Worm (Caenorhabditis elegans) whole organism, L1 larva: ENCODE measurements around the gene mrpl-46.

Experiments
- Y116A8C.19 ChIP-seq: sonication (generic microtip); optimal IDR thresholded peaks from 2 replicates; lab custom pipeline; 2016; ENCODE audit warnings: missing compliant biosample characterization, missing genetic modification characterization, borderline replicate concordance
- aha-1 ChIP-seq: fragments of 150-350 bp; optimal IDR thresholded peaks from 2 replicates; lab custom pipeline; 2014; ENCODE audit warnings: missing biosample characterization, missing genetic modification characterization
- ama-1 ChIP-seq: fragments of 150-350 bp; optimal IDR thresholded peaks from 2 replicates; lab custom pipeline; 2014
- blmp-1 ChIP-seq: fragments of 150-350 bp; optimal IDR thresholded peaks from 2 replicates; lab custom pipeline; 2014; ENCODE audit warnings: missing biosample characterization, missing genetic modification characterization
- ceh-63 ChIP-seq: fragments of 200-800 bp; sonication (Bioruptor generic); optimal IDR thresholded peaks from 2 replicates; lab custom pipeline; 2018; ENCODE audit warnings: mild to moderate bottlenecking, missing genetic modification characterization, missing compliant biosample characterization
- ceh-82 ChIP-seq, 3 experiments: fragments of 150-350 bp in 1 of 3; sonication (generic microtip) in 2 of 3; optimal IDR thresholded peaks; 2 replicates each; lab custom pipeline; 2014 to 2017; ENCODE audit warnings: missing biosample characterization in 3 of 3, missing genetic modification characterization in 3 of 3
- egl-27 ChIP-seq, 2 experiments: fragments of 150-350 bp in 1 of 2; sonication (generic microtip); optimal IDR thresholded peaks; 3 replicates each; lab custom pipeline; 2017 to 2018; ENCODE audit warnings: missing biosample characterization in 2 of 2, missing genetic modification characterization in 2 of 2, missing genetic modification reagents in 2 of 2
- elt-3 ChIP-seq, 6 experiments: fragments of 150-350 bp in 1 of 6; sonication (generic microtip); optimal IDR thresholded peaks; 2 replicates each; lab custom pipeline; 2017 to 2018; ENCODE audit warnings: missing biosample characterization in 6 of 6, missing genetic modification characterization in 6 of 6, inconsistent platforms in 1 of 6
- ets-5 ChIP-seq: fragments of 200-800 bp; sonication (Bioruptor generic); IDR thresholded peaks from 2 replicates; pipeline ENCODE4 v1.3.6; 2022; ENCODE audit warnings: missing genetic modification characterization, missing compliant biosample characterization
- fkh-10 ChIP-seq: sonication (generic microtip); optimal IDR thresholded peaks from 2 replicates; lab custom pipeline; 2017; ENCODE audit warnings: missing biosample characterization, missing genetic modification reagents, missing genetic modification characterization
- fos-1 ChIP-seq: fragments of 150-350 bp; optimal IDR thresholded peaks from 2 replicates; lab custom pipeline; 2014; ENCODE audit warnings: missing biosample characterization, missing genetic modification characterization
- grh-1 ChIP-seq: fragments of 200-800 bp; sonication (Bioruptor generic); IDR thresholded peaks from 2 replicates; pipeline ENCODE4 v1.3.6; 2022; ENCODE audit warnings: missing genetic modification reagents, missing genetic modification characterization, missing compliant biosample characterization
- hpl-2 ChIP-seq: fragments of 150-350 bp; optimal IDR thresholded peaks from 2 replicates; lab custom pipeline; 2014; ENCODE audit warnings: missing biosample characterization, missing genetic modification reagents, missing genetic modification characterization
- irx-1 ChIP-seq: sonication (generic microtip); optimal IDR thresholded peaks from 2 replicates; lab custom pipeline; 2016; ENCODE audit warnings: missing genetic modification characterization, missing compliant biosample characterization
- isw-1 ChIP-seq: fragments of 200-800 bp; sonication (Bioruptor generic); IDR thresholded peaks from 2 replicates; pipeline ENCODE4 v1.3.6; 2022; ENCODE audit warnings: missing genetic modification characterization, missing compliant biosample characterization
- jun-1 ChIP-seq: fragments of 150-350 bp; optimal IDR thresholded peaks from 2 replicates; lab custom pipeline; 2014; ENCODE audit warnings: missing biosample characterization, missing genetic modification reagents, missing genetic modification characterization
- lin-13 ChIP-seq: fragments of 150-350 bp; optimal IDR thresholded peaks from 2 replicates; lab custom pipeline; 2014; ENCODE audit warnings: missing biosample characterization, missing genetic modification reagents, missing genetic modification characterization
- lin-15B ChIP-seq: fragments of 150-350 bp; sonication (generic microtip); optimal IDR thresholded peaks from 3 replicates; lab custom pipeline; 2014; ENCODE audit warnings: missing biosample characterization, missing genetic modification characterization
- lsy-2 ChIP-seq, 2 experiments: fragments of 150-350 bp; optimal IDR thresholded peaks; 2 replicates each; lab custom pipeline; 2014; ENCODE audit warnings: missing biosample characterization in 2 of 2, missing genetic modification characterization in 2 of 2
- mab-9 ChIP-seq: fragments of 200-800 bp; sonication (Bioruptor generic); IDR thresholded peaks from 2 replicates; pipeline ENCODE4 v1.3.6; 2022; ENCODE audit warnings: missing genetic modification reagents, missing genetic modification characterization, missing compliant biosample characterization
- nhr-19 ChIP-seq: fragments of 200-800 bp; sonication (Bioruptor generic); conservative IDR thresholded peaks from 2 replicates; pipeline ENCODE4 v1.3.6; 2022; ENCODE audit warnings: missing genetic modification characterization, missing compliant biosample characterization
- nhr-20 ChIP-seq: sonication (generic microtip); optimal IDR thresholded peaks from 2 replicates; lab custom pipeline; 2016; ENCODE audit warnings: mild to moderate bottlenecking, missing genetic modification characterization, missing compliant biosample characterization
- nhr-28 ChIP-seq: fragments of 150-350 bp; optimal IDR thresholded peaks from 2 replicates; lab custom pipeline; 2014; ENCODE audit warnings: missing biosample characterization, missing genetic modification characterization
- nhr-76 ChIP-seq: sonication (generic microtip); optimal IDR thresholded peaks from 2 replicates; lab custom pipeline; 2017; ENCODE audit warnings: missing biosample characterization, missing genetic modification characterization
- nhr-77 ChIP-seq: fragments of 150-350 bp; optimal IDR thresholded peaks from 2 replicates; lab custom pipeline; 2014; ENCODE audit warnings: missing biosample characterization, missing genetic modification characterization
- nhr-84 ChIP-seq: sonication (generic microtip); optimal IDR thresholded peaks from 2 replicates; lab custom pipeline; 2017; ENCODE audit warnings: missing biosample characterization, missing genetic modification characterization
- nhr-90 ChIP-seq: sonication (generic microtip); optimal IDR thresholded peaks from 2 replicates; lab custom pipeline; 2016; ENCODE audit warnings: mild to moderate bottlenecking, missing genetic modification characterization, missing compliant biosample characterization; ENCODE audit not compliant: poor library complexity
- skn-1 ChIP-seq: fragments of 150-350 bp; optimal IDR thresholded peaks from 2 replicates; lab custom pipeline; 2014; ENCODE audit warnings: missing biosample characterization, missing genetic modification characterization
- sox-4 ChIP-seq: sonication (generic microtip); optimal IDR thresholded peaks from 2 replicates; lab custom pipeline; 2016; ENCODE audit warnings: missing genetic modification characterization, missing compliant biosample characterization
- sptf-1 ChIP-seq: fragments of 150-350 bp; optimal IDR thresholded peaks from 2 replicates; lab custom pipeline; 2014; ENCODE audit warnings: missing biosample characterization, missing genetic modification characterization
- tbx-2 ChIP-seq: sonication (generic microtip); optimal IDR thresholded peaks from 2 replicates; lab custom pipeline; 2016; ENCODE audit warnings: missing genetic modification characterization, missing compliant biosample characterization
- tlp-1 ChIP-seq: fragments of 150-350 bp; optimal IDR thresholded peaks from 2 replicates; lab custom pipeline; 2014; ENCODE audit warnings: missing biosample characterization, missing genetic modification characterization
- unc-130 ChIP-seq: fragments of 150-350 bp; optimal IDR thresholded peaks from 2 replicates; lab custom pipeline; 2017; ENCODE audit warnings: missing biosample characterization, missing genetic modification characterization, inconsistent platforms
- unc-86 ChIP-seq: sonication (generic microtip); optimal IDR thresholded peaks from 2 replicates; lab custom pipeline; 2016; ENCODE audit warnings: missing genetic modification characterization, missing compliant biosample characterization
- unc-98 ChIP-seq: fragments of 200-800 bp; sonication (Bioruptor generic); IDR thresholded peaks from 2 replicates; pipeline ENCODE4 v1.3.6; 2022; ENCODE audit warnings: missing genetic modification characterization, missing compliant biosample characterization
- xbp-1 ChIP-seq: sonication (generic microtip); optimal IDR thresholded peaks from 2 replicates; lab custom pipeline; 2016; ENCODE audit warnings: missing genetic modification characterization, missing compliant biosample characterization
- zip-4 ChIP-seq: fragments of 200-800 bp; sonication (Bioruptor generic); optimal IDR thresholded peaks from 2 replicates; lab custom pipeline; 2018; ENCODE audit warnings: mild to moderate bottlenecking, missing genetic modification characterization, moderate library complexity, missing compliant biosample characterization
- ztf-4 ChIP-seq: fragments of 150-350 bp; optimal IDR thresholded peaks from 2 replicates; lab custom pipeline; 2014; ENCODE audit warnings: missing biosample characterization, missing genetic modification characterization

Gene mrpl-46

ce11 chrIV:800518-800917 lies at the start of gene mrpl-46:
mrpl-46 (plus strand) TSS chrIV:800818.
- TF ChIP-seq lsy-2 (tag; optimal IDR thresholded peaks at IDR 0.05; lab: Kevin White, UChicago) (no peak), nhr-20 (tag; lab: Kevin White, UChicago) (no peak), ceh-82 (tag; optimal IDR thresholded peaks at IDR 0.05; lab: Kevin White, UChicago) (no peak), lin-13 (no peak), ceh-63 (no peak), unc-86 (tag; lab: Kevin White, UChicago) (no peak), aha-1 (tag; lab: Kevin White, UChicago) (no peak), egl-27 (tag; optimal IDR thresholded peaks at IDR 0.05; lab: Kevin White, UChicago) (no peak), nhr-90 (tag; lab: Kevin White, UChicago) (no peak), sox-4 (tag; lab: Kevin White, UChicago) (no peak), xbp-1 (no peak), ztf-4 (tag; lab: Kevin White, UChicago) (no peak), nhr-77 (tag; lab: Kevin White, UChicago) (no peak), unc-130 (tag; lab: Kevin White, UChicago) (no peak), mab-9 (GFP tag; lab: Robert Waterston, UW) (no peak), fos-1 (tag; lab: Kevin White, UChicago) (no peak), Y116A8C.19 (tag; lab: Kevin White, UChicago) (no peak), lin-15B (no peak), irx-1 (tag; lab: Kevin White, UChicago) (no peak)

ce11 chrIV:754357-754972 lies 46.2 kb upstream of the mrpl-46 start:
- TF ChIP-seq nhr-19 (GFP tag; lab: Robert Waterston, UW): no peak
- TF ChIP-seq nhr-84 (tag; lab: Kevin White, UChicago): no peak
- TF ChIP-seq ama-1 (lab: Kevin White, UChicago): no peak

- no peak for TF ChIP-seq fkh-10 (GFP tag; lab: Kevin White, UChicago)
- no peak for TF ChIP-seq lsy-2 (tag; optimal IDR thresholded peaks at IDR 0.05; lab: Kevin White, UChicago)
- TF ChIP-seq tbx-2 (tag; lab: Kevin White, UChicago): no peak
- no peak for TF ChIP-seq lin-13
- TF ChIP-seq ztf-4 (tag; lab: Kevin White, UChicago): no peak
- no peak for TF ChIP-seq irx-1 (tag; lab: Kevin White, UChicago)
- TF ChIP-seq isw-1: no peak
- no peak for TF ChIP-seq skn-1
- no peak for TF ChIP-seq unc-98
- no peak for TF ChIP-seq sptf-1 (tag; lab: Kevin White, UChicago)
- TF ChIP-seq nhr-76: no peak
- no peak for TF ChIP-seq zip-4 (GFP tag; lab: Kevin White, UChicago)
- no peak for TF ChIP-seq Y116A8C.19 (tag; lab: Kevin White, UChicago)
- TF ChIP-seq blmp-1 (tag; lab: Kevin White, UChicago): no peak
- no peak for TF ChIP-seq fos-1 (tag; lab: Kevin White, UChicago)
- no peak for TF ChIP-seq hpl-2 (GFP tag; lab: Kevin White, UChicago)
- no peak for TF ChIP-seq ets-5
- TF ChIP-seq elt-3 (tag; optimal IDR thresholded peaks at IDR 0.05; lab: Kevin White, UChicago): no peak
Measured at ce11 chrIV:756421-756820, 44.2 kb upstream of the mrpl-46 start, which contains the start of gene srt-23. srt-23 (plus strand) TSS chrIV:756721.

ce11 chrIV:756956-757355 lies 43.7 kb upstream of the mrpl-46 start:
- TF ChIP-seq tlp-1 (tag; lab: Kevin White, UChicago): no peak
- TF ChIP-seq jun-1 (tag; lab: Kevin White, UChicago): no peak
- no peak for TF ChIP-seq isw-1
- TF ChIP-seq grh-1 (GFP tag; lab: Robert Waterston, UW): no peak
- TF ChIP-seq nhr-77 (tag; lab: Kevin White, UChicago): no peak
- no peak for TF ChIP-seq nhr-28
